Fruit fly (Drosophila melanogaster) whole organism, embryonic: ENCODE measurements around the gene p24-2.

ENCODE experiments used
- B-H1 ChIP-seq: fragments of 200-800 bp; sonication (Bioruptor generic); IDR thresholded peaks from 3 replicates; pipeline ENCODE4 v1.3.6; 2022; ENCODE audit warnings: missing biosample characterization, missing genetic modification characterization
- CG11085 ChIP-seq: fragments of 200-800 bp; sonication (Bioruptor generic); IDR thresholded peaks from 2 replicates; pipeline ENCODE4 v1.3.6; 2022; ENCODE audit warnings: missing biosample characterization, missing genetic modification characterization
- CG12104 ChIP-seq: fragments of 200-800 bp; sonication (Bioruptor generic); optimal IDR thresholded peaks from 3 replicates; lab custom pipeline; 2016; ENCODE audit warnings: missing biosample characterization, missing genetic modification characterization
- CG12219 ChIP-seq: fragments of 200-800 bp; sonication (Bioruptor generic); optimal IDR thresholded peaks from 3 replicates; lab custom pipeline; 2018; ENCODE audit warnings: missing biosample characterization, mild to moderate bottlenecking, missing genetic modification characterization
- CG12659 ChIP-seq: fragments of 200-800 bp; sonication (Bioruptor generic); optimal IDR thresholded peaks from 3 replicates; lab custom pipeline; 2017; ENCODE audit warnings: mild to moderate bottlenecking, missing biosample characterization, missing genetic modification reagents, missing genetic modification characterization
- CG12744 ChIP-seq: fragments of 200-800 bp; sonication (Bioruptor generic); optimal IDR thresholded peaks from 2 replicates; lab custom pipeline; 2016; ENCODE audit warnings: missing biosample characterization, missing genetic modification characterization
- CG12942 ChIP-seq: fragments of 200-800 bp; sonication (Bioruptor generic); optimal IDR thresholded peaks from 3 replicates; lab custom pipeline; 2016; ENCODE audit warnings: missing biosample characterization, missing genetic modification characterization
- CG13424 ChIP-seq: fragments of 200-800 bp; sonication (Bioruptor generic); optimal IDR thresholded peaks from 2 replicates; lab custom pipeline; 2019; ENCODE audit warnings: missing biosample characterization, mild to moderate bottlenecking, missing genetic modification characterization, moderate library complexity
- CG13894 ChIP-seq: fragments of 200-800 bp; sonication (Bioruptor generic); optimal IDR thresholded peaks from 3 replicates; lab custom pipeline; 2018; ENCODE audit warnings: missing biosample characterization, mild to moderate bottlenecking, missing genetic modification characterization, moderate library complexity
- CG14667 ChIP-seq: fragments of 200-800 bp; sonication (Bioruptor generic); IDR thresholded peaks from 2 replicates; pipeline ENCODE4 v1.3.6; 2022; ENCODE audit warnings: missing biosample characterization, missing genetic modification characterization
- CG15479 ChIP-seq: fragments of 200-800 bp; sonication (Bioruptor generic); optimal IDR thresholded peaks from 3 replicates; lab custom pipeline; 2019; ENCODE audit warnings: missing biosample characterization, mild to moderate bottlenecking, missing genetic modification characterization, moderate library complexity
- CG16863 ChIP-seq: fragments of 200-800 bp; sonication (Bioruptor generic); optimal IDR thresholded peaks from 3 replicates; lab custom pipeline; 2016; ENCODE audit warnings: missing biosample characterization, missing genetic modification characterization
- CG18262 ChIP-seq: fragments of 200-800 bp; optimal IDR thresholded peaks from 3 replicates; lab custom pipeline; 2019; ENCODE audit warnings: missing biosample characterization, mild to moderate bottlenecking, missing genetic modification characterization, moderate library complexity
- CG2199 ChIP-seq: fragments of 200-800 bp; sonication (Bioruptor generic); IDR thresholded peaks from 3 replicates; pipeline ENCODE4 v1.3.6; 2022; ENCODE audit warnings: missing biosample characterization, missing genetic modification characterization
- CG3065 ChIP-seq: fragments of 200-800 bp; sonication (Bioruptor generic); optimal IDR thresholded peaks from 2 replicates; lab custom pipeline; 2016; ENCODE audit warnings: missing biosample characterization, missing genetic modification characterization
- CG3281 ChIP-seq: fragments of 200-800 bp; sonication (Bioruptor generic); optimal IDR thresholded peaks from 3 replicates; lab custom pipeline; 2017; ENCODE audit warnings: missing biosample characterization, mild to moderate bottlenecking, missing genetic modification characterization
- CG6654 ChIP-seq: fragments of 200-800 bp; sonication (Bioruptor generic); optimal IDR thresholded peaks from 2 replicates; lab custom pipeline; 2017; ENCODE audit warnings: missing biosample characterization, mild to moderate bottlenecking, missing genetic modification characterization
- CG7357 ChIP-seq: fragments of 200-800 bp; sonication (Bioruptor generic); IDR thresholded peaks from 3 replicates; pipeline ENCODE4 v1.3.6; 2022; ENCODE audit warnings: missing biosample characterization, missing genetic modification characterization
- CG7963 ChIP-seq: fragments of 200-800 bp; sonication (Bioruptor generic); IDR thresholded peaks from 3 replicates; pipeline ENCODE4 v1.3.6; 2022; ENCODE audit warnings: missing biosample characterization, missing genetic modification characterization; ENCODE audit not compliant: partially characterized antibody
- CG8478 ChIP-seq: fragments of >200 bp; optimal IDR thresholded peaks from 2 replicates; lab custom pipeline; 2018
- CG8944 ChIP-seq: fragments of 200-800 bp; sonication (Bioruptor generic); optimal IDR thresholded peaks from 3 replicates; lab custom pipeline; 2016; ENCODE audit warnings: missing biosample characterization, missing genetic modification characterization
- CrebB ChIP-seq: fragments of 200-800 bp; sonication (Bioruptor generic); optimal IDR thresholded peaks from 3 replicates; lab custom pipeline; 2018; ENCODE audit warnings: missing biosample characterization, mild to moderate bottlenecking, missing genetic modification characterization
- D19A ChIP-seq: fragments of 200-800 bp; optimal IDR thresholded peaks from 3 replicates; lab custom pipeline; 2019; ENCODE audit warnings: missing biosample characterization, mild to moderate bottlenecking, missing genetic modification characterization, moderate library complexity
- Dad ChIP-seq: fragments of 200-800 bp; sonication (Bioruptor generic); optimal IDR thresholded peaks from 3 replicates; lab custom pipeline; 2016; ENCODE audit warnings: missing biosample characterization, missing genetic modification characterization
- Ets65A ChIP-seq: fragments of 200-800 bp; sonication (Bioruptor generic); peaks from one replicate; lab custom pipeline; 2016; ENCODE audit warnings: missing biosample characterization, missing genetic modification characterization
- GATAe ChIP-seq: fragments of 200-800 bp; sonication (Bioruptor generic); conservative IDR thresholded peaks from 2 replicates; pipeline ENCODE4 v1.3.6; 2022; ENCODE audit warnings: missing biosample characterization, missing genetic modification characterization
- Hmr ChIP-seq: fragments of 200-800 bp; sonication (Bioruptor generic); optimal IDR thresholded peaks from 3 replicates; lab custom pipeline; 2017; ENCODE audit warnings: mild to moderate bottlenecking, missing biosample characterization, missing genetic modification reagents, missing genetic modification characterization
- Hr78 ChIP-seq, 2 experiments: fragments of 200-800 bp in 1 of 2; fragments of >200 bp in 1 of 2; sonication (Bioruptor generic) in 1 of 2; optimal IDR thresholded peaks; 2 replicates each; lab custom pipeline; 2017 to 2019; ENCODE audit warnings: missing biosample characterization in 2 of 2, missing genetic modification characterization in 2 of 2, mild to moderate bottlenecking in 1 of 2, moderate library complexity in 1 of 2
- MESR4 ChIP-seq: fragments of 200-800 bp; sonication (Bioruptor generic); optimal IDR thresholded peaks from 2 replicates; lab custom pipeline; 2018; ENCODE audit warnings: missing biosample characterization, mild to moderate bottlenecking, missing genetic modification characterization, moderate library complexity
- Med ChIP-seq: fragments of 200-800 bp; sonication (Bioruptor generic); peaks from one replicate; lab custom pipeline; 2016; ENCODE audit warnings: missing biosample characterization, missing genetic modification characterization, mild to moderate bottlenecking, inconsistent platforms, moderate library complexity
- Mrtf ChIP-seq: fragments of 200-800 bp; sonication (Bioruptor generic); IDR thresholded peaks from 3 replicates; pipeline ENCODE4 v1.3.6; 2022; ENCODE audit warnings: missing biosample characterization, missing genetic modification characterization
- NC2α ChIP-seq: fragments of 200-800 bp; sonication (Bioruptor generic); optimal IDR thresholded peaks from 2 replicates; lab custom pipeline; 2016; ENCODE audit warnings: missing biosample characterization, missing genetic modification characterization
- NfI ChIP-seq: fragments of 200-800 bp; sonication (Bioruptor generic); optimal IDR thresholded peaks from 3 replicates; lab custom pipeline; 2018; ENCODE audit warnings: missing biosample characterization, mild to moderate bottlenecking, missing genetic modification characterization, moderate library complexity
- Oli ChIP-seq: fragments of 200-800 bp; sonication (Bioruptor generic); optimal IDR thresholded peaks from 2 replicates; lab custom pipeline; 2018; ENCODE audit warnings: missing biosample characterization, mild to moderate bottlenecking, missing genetic modification characterization, moderate library complexity
- Sry-δ ChIP-seq: fragments of 200-800 bp; sonication (Bioruptor generic); optimal IDR thresholded peaks from 2 replicates; lab custom pipeline; 2016; ENCODE audit warnings: missing biosample characterization, missing genetic modification characterization
- ac ChIP-seq: fragments of 200-800 bp; sonication (Bioruptor generic); optimal IDR thresholded peaks from 3 replicates; lab custom pipeline; 2017; ENCODE audit warnings: missing biosample characterization, mild to moderate bottlenecking, missing genetic modification characterization
- ap ChIP-seq: fragments of 200-800 bp; sonication (Bioruptor generic); IDR thresholded peaks from 2 replicates; pipeline ENCODE4 v1.3.6; 2022; ENCODE audit warnings: missing biosample characterization, missing genetic modification characterization
- ase ChIP-seq: fragments of 200-800 bp; sonication (Bioruptor generic); IDR thresholded peaks from 3 replicates; pipeline ENCODE4 v1.3.6; 2022; ENCODE audit warnings: missing biosample characterization, missing genetic modification characterization
- dati ChIP-seq: fragments of 200-800 bp; sonication (Bioruptor generic); IDR thresholded peaks from 2 replicates; pipeline ENCODE4 v1.3.6; 2022; ENCODE audit warnings: missing biosample characterization, missing genetic modification characterization
- eyg ChIP-seq: fragments of 200-800 bp; sonication (Bioruptor generic); optimal IDR thresholded peaks from 3 replicates; lab custom pipeline; 2016; ENCODE audit warnings: missing biosample characterization, missing genetic modification characterization
- grn ChIP-seq: fragments of 200-800 bp; sonication (Bioruptor generic); optimal IDR thresholded peaks from 3 replicates; lab custom pipeline; 2017; ENCODE audit warnings: missing biosample characterization, missing genetic modification characterization
- ind ChIP-seq: fragments of 200-800 bp; sonication (Bioruptor generic); optimal IDR thresholded peaks from 3 replicates; lab custom pipeline; 2016; ENCODE audit warnings: missing biosample characterization, missing genetic modification characterization
- inv ChIP-seq: fragments of 200-800 bp; sonication (Bioruptor generic); IDR thresholded peaks from 2 replicates; pipeline ENCODE4 v1.3.6; 2022; ENCODE audit warnings: missing biosample characterization, missing genetic modification characterization; ENCODE audit not compliant: partially characterized antibody
- kni ChIP-seq: fragments of 200-800 bp; sonication (Bioruptor generic); optimal IDR thresholded peaks from 3 replicates; lab custom pipeline; 2017; ENCODE audit warnings: mild to moderate bottlenecking, missing biosample characterization, missing genetic modification reagents, missing genetic modification characterization
- lola ChIP-seq, 3 experiments: fragments of >200 bp in 2 of 3; fragments of 200-800 bp in 1 of 3; sonication (Bioruptor generic) in 1 of 3; optimal IDR thresholded peaks; 2 replicates each; lab custom pipeline; 2017 to 2019; ENCODE audit warnings: missing biosample characterization in 3 of 3, missing genetic modification characterization in 3 of 3, mild to moderate bottlenecking in 1 of 3, moderate library complexity in 1 of 3
- maf-S ChIP-seq: fragments of 200-800 bp; sonication (Bioruptor generic); optimal IDR thresholded peaks from 2 replicates; lab custom pipeline; 2016; ENCODE audit warnings: missing biosample characterization, missing genetic modification characterization
- org-1 ChIP-seq: fragments of 200-800 bp; sonication (Bioruptor generic); optimal IDR thresholded peaks from 2 replicates; lab custom pipeline; 2017; ENCODE audit warnings: missing biosample characterization, missing genetic modification characterization
- repo ChIP-seq: fragments of 200-800 bp; sonication (Bioruptor generic); optimal IDR thresholded peaks from 2 replicates; lab custom pipeline; 2016; ENCODE audit warnings: missing biosample characterization, missing genetic modification characterization
- shn ChIP-seq: fragments of 200-800 bp; sonication (Bioruptor generic); optimal IDR thresholded peaks from 3 replicates; lab custom pipeline; 2016; ENCODE audit warnings: missing biosample characterization, missing genetic modification characterization
- tap ChIP-seq: fragments of 200-800 bp; optimal IDR thresholded peaks from 3 replicates; lab custom pipeline; 2019; ENCODE audit warnings: missing biosample characterization, mild to moderate bottlenecking, missing genetic modification characterization, moderate library complexity
- trem ChIP-seq: fragments of 200-800 bp; optimal IDR thresholded peaks from 3 replicates; lab custom pipeline; 2019; ENCODE audit warnings: missing biosample characterization, mild to moderate bottlenecking, missing genetic modification characterization, moderate library complexity
- trh ChIP-seq: fragments of 200-800 bp; sonication (Bioruptor generic); optimal IDR thresholded peaks from 2 replicates; lab custom pipeline; 2016; ENCODE audit warnings: missing biosample characterization, missing genetic modification characterization

p24-2 gene

DNA sequence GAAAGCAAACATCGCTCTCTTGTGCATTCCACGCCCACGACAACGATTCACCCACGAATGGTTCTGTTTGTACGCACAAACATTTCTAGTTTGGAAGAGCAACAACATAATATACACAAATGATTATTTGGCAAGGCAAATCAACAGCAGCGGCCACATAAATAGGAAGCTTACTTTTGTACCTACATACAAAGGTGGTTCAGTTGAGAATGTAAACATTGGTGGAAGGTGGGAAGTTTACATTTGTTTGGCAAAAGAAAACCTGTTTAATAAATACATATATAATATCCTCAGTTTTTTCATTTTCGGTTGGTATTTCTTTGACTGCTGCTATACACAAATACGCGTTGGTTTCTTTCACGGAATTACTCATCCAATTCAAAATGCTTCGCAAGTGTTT is 10.0 kb upstream of the p24-2 start (continued):
- peak; percentile 90 for TF ChIP-seq CG12219 (GFP tag; lab: Kevin White, UChicago)
- TF ChIP-seq dati (GFP tag; lab: Robert Waterston, UW), result no peak
- peak; percentile 40 for TF ChIP-seq MESR4 (GFP tag; lab: Kevin White, UChicago)
- TF ChIP-seq grn (GFP tag; lab: Kevin White, UChicago), result peak; percentile 50
- peak; percentile 80 for TF ChIP-seq CG7357
- peak; percentile 92 for TF ChIP-seq ind
- TF ChIP-seq Hmr (GFP tag; lab: Kevin White, UChicago), result peak; percentile 93
- TF ChIP-seq NfI (GFP tag; lab: Kevin White, UChicago), result peak; percentile 92
- peak; percentile 58 for TF ChIP-seq CG15479 (GFP tag; lab: Kevin White, UChicago)
- peak; percentile 82 for TF ChIP-seq shn (GFP tag; lab: Kevin White, UChicago)
- no peak for TF ChIP-seq CG2199 (GFP tag; lab: Robert Waterston, UW)
- TF ChIP-seq Mrtf (GFP tag; lab: Robert Waterston, UW), result no peak
- TF ChIP-seq trem, result peak; percentile 83
- TF ChIP-seq CG6654 (GFP tag; lab: Kevin White, UChicago), result peak; percentile 82
- TF ChIP-seq maf-S (GFP tag; lab: Kevin White, UChicago), result peak; percentile 78
- peak; percentile 45 for TF ChIP-seq trh (GFP tag; lab: Kevin White, UChicago)
- TF ChIP-seq inv (GFP tag; lab: Robert Waterston, UW), result no peak
- TF ChIP-seq kni (GFP tag; lab: Kevin White, UChicago), result peak; percentile 12
- TF ChIP-seq CG12942 (GFP tag; lab: Kevin White, UChicago), result peak; percentile 76
- TF ChIP-seq Oli (tag; lab: Kevin White, UChicago), result peak; percentile 93
- TF ChIP-seq B-H1 (GFP tag; lab: Robert Waterston, UW), result no peak
- TF ChIP-seq NC2α (GFP tag; lab: Kevin White, UChicago), result peak; percentile 72
- TF ChIP-seq Dad, result peak; percentile 71
- TF ChIP-seq ap, result no peak
- no peak for TF ChIP-seq GATAe (GFP tag; lab: Robert Waterston, UW)
- peak; percentile 98 for TF ChIP-seq Med (GFP tag; lab: Kevin White, UChicago)
- TF ChIP-seq eyg (GFP tag; lab: Kevin White, UChicago), result peak; percentile 69
- TF ChIP-seq CG13424 (tag; lab: Kevin White, UChicago), result peak; percentile 87
- TF ChIP-seq CG13894, result peak; percentile 70
- TF ChIP-seq Ets65A, result peak; percentile 95
- peak in 1 of 3 experiments; percentile 77 for TF ChIP-seq lola (GFP tag; optimal IDR thresholded peaks at IDR 0.05; lab: Kevin White, UChicago)
- peak; percentile 89 for TF ChIP-seq CrebB (tag; lab: Kevin White, UChicago)
- peak; percentile 87 for TF ChIP-seq CG12744 (GFP tag; lab: Kevin White, UChicago)
- peak; percentile 55 for TF ChIP-seq repo (GFP tag; lab: Kevin White, UChicago)
- TF ChIP-seq Sry-δ (GFP tag; lab: Kevin White, UChicago), result peak; percentile 52
- TF ChIP-seq CG7963 (GFP tag; lab: Robert Waterston, UW), result no peak
- TF ChIP-seq CG3065 (GFP tag; lab: Kevin White, UChicago), result peak; percentile 69
- peak; percentile 86 for TF ChIP-seq CG16863 (GFP tag; lab: Kevin White, UChicago)
- peak; percentile 82 for TF ChIP-seq ac (GFP tag; lab: Kevin White, UChicago)
- TF ChIP-seq CG14667 (GFP tag; lab: Robert Waterston, UW), result no peak
- no peak for TF ChIP-seq CG11085 (GFP tag; lab: Robert Waterston, UW)
- TF ChIP-seq CG18262 (tag; lab: Kevin White, UChicago), result peak; percentile 89
- TF ChIP-seq ase, result no peak
- TF ChIP-seq CG12104 (GFP tag; lab: Kevin White, UChicago), result peak; percentile 79
- peak; percentile 92 for TF ChIP-seq tap (tag; lab: Kevin White, UChicago)
- TF ChIP-seq D19A, result peak; percentile 79
- peak; percentile 91 for TF ChIP-seq CG12659
- TF ChIP-seq CG8944 (GFP tag; lab: Kevin White, UChicago), result peak; percentile 70
- TF ChIP-seq CG3281 (GFP tag; lab: Kevin White, UChicago), result peak; percentile 90
- peak in 1 of 2 experiments; percentile 5 for TF ChIP-seq Hr78 (GFP tag; optimal IDR thresholded peaks at IDR 0.05; lab: Kevin White, UChicago)
- TF ChIP-seq CG8478 (lab: Kevin White, UChicago), result no peak
- TF ChIP-seq org-1, result peak; percentile 84
